Worm (Caenorhabditis elegans) whole organism, late embryonic: ENCODE data around the gene F52G3.8.

Experiments used
- C08G9.2 ChIP-seq: sonication (generic microtip); optimal IDR thresholded peaks from 2 replicates; lab custom pipeline; 2016; ENCODE audit warnings: mild to moderate bottlenecking, missing genetic modification characterization, moderate library complexity, missing compliant biosample characterization
- C38D4.7 ChIP-seq: fragments of 200-800 bp; sonication (Bioruptor generic); optimal IDR thresholded peaks from 2 replicates; lab custom pipeline; 2018; ENCODE audit warnings: mild to moderate bottlenecking, missing genetic modification characterization, moderate library complexity, missing compliant biosample characterization
- F13H6.1 ChIP-seq: sonication (generic microtip); optimal IDR thresholded peaks from 2 replicates; lab custom pipeline; 2016; ENCODE audit warnings: missing genetic modification characterization, missing compliant biosample characterization
- K02D7.2 ChIP-seq: sonication (generic microtip); optimal IDR thresholded peaks from 2 replicates; lab custom pipeline; 2017; ENCODE audit warnings: mild to moderate bottlenecking, missing genetic modification characterization, missing compliant biosample characterization
- K09A11.1 ChIP-seq: sonication (generic microtip); optimal IDR thresholded peaks from 2 replicates; lab custom pipeline; 2017; ENCODE audit warnings: antibody characterized with exemption, mild to moderate bottlenecking, missing genetic modification characterization, missing compliant biosample characterization; ENCODE audit not compliant: insufficient read depth
- Y22D7AL.16 ChIP-seq: sonication (generic microtip); optimal IDR thresholded peaks from 2 replicates; lab custom pipeline; 2016; ENCODE audit warnings: missing genetic modification characterization, missing compliant biosample characterization
- ceh-14 ChIP-seq: sonication (generic microtip); optimal IDR thresholded peaks from 2 replicates; lab custom pipeline; 2016; ENCODE audit warnings: missing genotype, missing genetic modification characterization, missing compliant biosample characterization
- ceh-19 ChIP-seq: fragments of 200-800 bp; sonication (Bioruptor generic); optimal IDR thresholded peaks from 2 replicates; lab custom pipeline; 2018; ENCODE audit warnings: mild to moderate bottlenecking, missing genetic modification characterization, missing compliant biosample characterization
- ceh-2 ChIP-seq: sonication (generic microtip); optimal IDR thresholded peaks from 2 replicates; lab custom pipeline; 2016; ENCODE audit warnings: missing genotype, missing genetic modification characterization, missing compliant biosample characterization
- ceh-22 ChIP-seq: sonication (generic microtip); optimal IDR thresholded peaks from 2 replicates; lab custom pipeline; 2017; ENCODE audit warnings: missing biosample characterization, missing genetic modification characterization
- ceh-30 ChIP-seq: fragments of 150-350 bp; optimal IDR thresholded peaks from 2 replicates; lab custom pipeline; 2014; ENCODE audit warnings: missing biosample characterization, missing genetic modification characterization
- ceh-31 ChIP-seq: sonication (generic microtip); optimal IDR thresholded peaks from 2 replicates; lab custom pipeline; 2016; ENCODE audit warnings: missing genetic modification characterization, missing compliant biosample characterization
- ceh-34 ChIP-seq: sonication (generic microtip); optimal IDR thresholded peaks from 2 replicates; lab custom pipeline; 2016; ENCODE audit warnings: mild to moderate bottlenecking, missing genetic modification characterization, missing compliant biosample characterization
- ceh-45 ChIP-seq: fragments of 200-800 bp; sonication (Bioruptor generic); IDR thresholded peaks from 2 replicates; pipeline ENCODE4 v1.3.6; 2022; ENCODE audit warnings: missing genetic modification reagents, missing genetic modification characterization, missing compliant biosample characterization
- ceh-48 ChIP-seq: sonication (generic microtip); optimal IDR thresholded peaks from 2 replicates; lab custom pipeline; 2016; ENCODE audit warnings: missing genetic modification characterization, inconsistent platforms, missing compliant biosample characterization
- dmd-4 ChIP-seq: sonication (generic microtip); optimal IDR thresholded peaks from 2 replicates; lab custom pipeline; 2016; ENCODE audit warnings: borderline replicate concordance, missing genetic modification characterization, missing compliant biosample characterization
- dve-1 ChIP-seq: sonication (generic microtip); optimal IDR thresholded peaks from 2 replicates; lab custom pipeline; 2017; ENCODE audit warnings: antibody characterized with exemption, mild to moderate bottlenecking, missing genetic modification characterization, missing compliant biosample characterization
- ets-4 ChIP-seq: sonication (generic microtip); optimal IDR thresholded peaks from 2 replicates; lab custom pipeline; 2016; ENCODE audit warnings: missing genetic modification characterization, missing compliant biosample characterization
- eyg-1 ChIP-seq: sonication (generic microtip); optimal IDR thresholded peaks from 2 replicates; lab custom pipeline; 2016; ENCODE audit warnings: missing genotype, missing genetic modification characterization, missing compliant biosample characterization
- fkh-10 ChIP-seq: fragments of 150-350 bp; optimal IDR thresholded peaks from 2 replicates; lab custom pipeline; 2014; ENCODE audit warnings: missing biosample characterization, missing genetic modification reagents, missing genetic modification characterization
- fkh-6 ChIP-seq: sonication (generic microtip); optimal IDR thresholded peaks from 2 replicates; lab custom pipeline; 2016; ENCODE audit warnings: missing genetic modification characterization, missing compliant biosample characterization
- gmeb-2 ChIP-seq: sonication (generic microtip); optimal IDR thresholded peaks from 2 replicates; lab custom pipeline; 2016; ENCODE audit warnings: missing genetic modification characterization, inconsistent platforms, missing compliant biosample characterization
- hlh-30 ChIP-seq: sonication (generic microtip); optimal IDR thresholded peaks from 2 replicates; lab custom pipeline; 2017; ENCODE audit warnings: antibody characterized with exemption, missing genetic modification characterization, missing compliant biosample characterization; ENCODE audit not compliant: insufficient read depth
- hlh-6 ChIP-seq: sonication (generic microtip); optimal IDR thresholded peaks from 2 replicates; lab custom pipeline; 2016; ENCODE audit warnings: missing genotype, missing genetic modification characterization, missing compliant biosample characterization
- hlh-8 ChIP-seq: sonication (generic microtip); optimal IDR thresholded peaks from 2 replicates; lab custom pipeline; 2016; ENCODE audit warnings: missing genotype, missing genetic modification characterization, missing compliant biosample characterization
- lim-6 ChIP-seq: sonication (generic microtip); optimal IDR thresholded peaks from 2 replicates; lab custom pipeline; 2016; ENCODE audit warnings: missing genetic modification characterization, missing compliant biosample characterization
- lin-11 ChIP-seq: fragments of 200-800 bp; sonication (Bioruptor generic); optimal IDR thresholded peaks from 2 replicates; lab custom pipeline; 2018; ENCODE audit warnings: mild to moderate bottlenecking, missing genetic modification characterization, missing compliant biosample characterization
- madf-2 ChIP-seq: sonication (generic microtip); optimal IDR thresholded peaks from 2 replicates; lab custom pipeline; 2017; ENCODE audit warnings: missing genetic modification characterization, missing compliant biosample characterization
- nfya-1 ChIP-seq: sonication (generic microtip); optimal IDR thresholded peaks from 2 replicates; lab custom pipeline; 2017; ENCODE audit warnings: missing genetic modification characterization, mild to moderate bottlenecking, missing compliant biosample characterization, antibody characterized with exemption, moderate library complexity
- nhr-232 ChIP-seq: sonication (generic microtip); optimal IDR thresholded peaks from 2 replicates; lab custom pipeline; 2016; ENCODE audit warnings: missing genetic modification characterization, missing compliant biosample characterization
- odd-2 ChIP-seq: sonication (generic microtip); optimal IDR thresholded peaks from 2 replicates; lab custom pipeline; 2017; ENCODE audit warnings: antibody characterized with exemption, mild to moderate bottlenecking, missing genetic modification characterization, missing compliant biosample characterization
- pax-1 ChIP-seq: fragments of 150-350 bp; optimal IDR thresholded peaks from 2 replicates; lab custom pipeline; 2014; ENCODE audit warnings: missing biosample characterization, missing genetic modification characterization
- pha-4 ChIP-seq: fragments of 150-350 bp; optimal IDR thresholded peaks from 2 replicates; lab custom pipeline; 2018; ENCODE audit warnings: missing biosample characterization, missing genetic modification reagents, missing genetic modification characterization
- ref-2 ChIP-seq: sonication (generic microtip); optimal IDR thresholded peaks from 2 replicates; lab custom pipeline; 2016; ENCODE audit warnings: missing genetic modification characterization, missing compliant biosample characterization
- rnt-1 ChIP-seq: sonication (generic microtip); optimal IDR thresholded peaks from 2 replicates; lab custom pipeline; 2016; ENCODE audit warnings: missing genetic modification characterization, missing compliant biosample characterization
- sox-2 ChIP-seq: fragments of 200-800 bp; sonication (Bioruptor generic); IDR thresholded peaks from 2 replicates; pipeline ENCODE4 v1.3.6; 2022; ENCODE audit warnings: missing genetic modification reagents, missing genetic modification characterization, missing compliant biosample characterization
- syd-9 ChIP-seq: sonication (generic microtip); optimal IDR thresholded peaks from 2 replicates; lab custom pipeline; 2016; ENCODE audit warnings: mild to moderate bottlenecking, missing genetic modification characterization, moderate library complexity, missing compliant biosample characterization
- tbx-2 ChIP-seq: sonication (generic microtip); optimal IDR thresholded peaks from 2 replicates; lab custom pipeline; 2016; ENCODE audit warnings: missing genetic modification characterization, missing compliant biosample characterization
- ttx-3 ChIP-seq: sonication (generic microtip); optimal IDR thresholded peaks from 2 replicates; lab custom pipeline; 2016; ENCODE audit warnings: missing genetic modification reagents, missing genetic modification characterization, missing compliant biosample characterization
- unc-42 ChIP-seq: sonication (generic microtip); optimal IDR thresholded peaks from 2 replicates; lab custom pipeline; 2016; ENCODE audit warnings: missing genotype, missing genetic modification characterization, missing compliant biosample characterization
- unc-55 ChIP-seq: sonication (generic microtip); optimal IDR thresholded peaks from 2 replicates; lab custom pipeline; 2017; ENCODE audit warnings: missing biosample characterization, missing genetic modification reagents, missing genetic modification characterization
- unc-86 ChIP-seq: sonication (generic microtip); optimal IDR thresholded peaks from 2 replicates; lab custom pipeline; 2016; ENCODE audit warnings: missing genetic modification characterization, missing compliant biosample characterization
- zip-5 ChIP-seq: sonication (generic microtip); optimal IDR thresholded peaks from 2 replicates; lab custom pipeline; 2016; ENCODE audit warnings: missing genetic modification characterization, missing compliant biosample characterization
- ztf-16 ChIP-seq: sonication (generic microtip); optimal IDR thresholded peaks from 2 replicates; lab custom pipeline; 2017; ENCODE audit warnings: missing genetic modification characterization, missing compliant biosample characterization

The F52G3.8 gene

ce11 chrX:16961387-16961786 is 8.6 kb upstream of the F52G3.8 start (continued):
- TF ChIP-seq rnt-1 (tag; lab: Kevin White, UChicago) (peak; percentile 82), ceh-22 (peak; percentile 66), ref-2 (peak; percentile 94), K09A11.1 (tag; lab: Kevin White, UChicago) (no peak), sox-2 (GFP tag; lab: Robert Waterston, UW) (0 out of 2 replicates have a peak, but pooled peaks have one; percentile 5), nhr-232 (no peak), tbx-2 (peak; percentile 90), F13H6.1 (tag; lab: Kevin White, UChicago) (peak; percentile 50), hlh-30 (peak; percentile 87), gmeb-2 (tag; lab: Kevin White, UChicago) (peak; percentile 17), ceh-34 (tag; lab: Kevin White, UChicago) (peak; percentile 87), Y22D7AL.16 (tag; lab: Kevin White, UChicago) (no peak), unc-42 (tag; lab: Kevin White, UChicago) (peak; percentile 67), hlh-6 (tag; lab: Kevin White, UChicago) (no peak), unc-86 (tag; lab: Kevin White, UChicago) (no peak), dmd-4 (tag; lab: Kevin White, UChicago) (no peak), ceh-31 (tag; lab: Kevin White, UChicago) (peak; percentile 88), ceh-30 (tag; lab: Kevin White, UChicago) (no peak), ceh-48 (tag; lab: Kevin White, UChicago) (peak; percentile 91)

ce11 chrX:16960346-16960745 is 7.6 kb upstream of the F52G3.8 start:
- no peak for TF ChIP-seq syd-9
- TF ChIP-seq unc-42 (tag; lab: Kevin White, UChicago): peak; percentile 65
- no peak for TF ChIP-seq lin-11 (tag; lab: Kevin White, UChicago)
- no peak for TF ChIP-seq unc-86 (tag; lab: Kevin White, UChicago)
- TF ChIP-seq, all 69 proteins: peak for 1

ce11 chrX:16958015-16958414 is 5.3 kb upstream of the F52G3.8 start:
- TF ChIP-seq fkh-6 (tag; lab: Kevin White, UChicago) (no peak), hlh-8 (no peak), odd-2 (no peak), ceh-45 (no peak), zip-5 (no peak), ref-2 (no peak), madf-2 (no peak), eyg-1 (no peak), dve-1 (tag; lab: Kevin White, UChicago) (no peak), K02D7.2 (tag; lab: Kevin White, UChicago) (no peak), syd-9 (no peak), unc-42 (tag; lab: Kevin White, UChicago) (no peak), C38D4.7 (GFP tag; lab: Kevin White, UChicago) (no peak)

- TF ChIP-seq fkh-10 (GFP tag; lab: Kevin White, UChicago): no peak
- TF ChIP-seq ceh-34 (tag; lab: Kevin White, UChicago): no peak
- no peak for TF ChIP-seq ceh-2
- TF ChIP-seq unc-86 (tag; lab: Kevin White, UChicago): no peak
- TF ChIP-seq madf-2: peak; percentile 37
- TF ChIP-seq K09A11.1 (tag; lab: Kevin White, UChicago): no peak
- no peak for TF ChIP-seq ref-2
- peak; percentile 72 for TF ChIP-seq ceh-19 (GFP tag; lab: Kevin White, UChicago)
- no peak for TF ChIP-seq dve-1 (tag; lab: Kevin White, UChicago)
- TF ChIP-seq Y22D7AL.16 (tag; lab: Kevin White, UChicago): no peak
- no peak for TF ChIP-seq ceh-30 (tag; lab: Kevin White, UChicago)
- no peak for TF ChIP-seq unc-55 (GFP tag; lab: Kevin White, UChicago)
- no peak for TF ChIP-seq unc-42 (tag; lab: Kevin White, UChicago)
- TF ChIP-seq hlh-30: no peak
- TF ChIP-seq C08G9.2: no peak
- no peak for TF ChIP-seq ztf-16 (tag; lab: Kevin White, UChicago)
- no peak for TF ChIP-seq ttx-3 (tag; lab: Kevin White, UChicago)
- no peak for TF ChIP-seq ceh-14 (tag; lab: Kevin White, UChicago)
- TF ChIP-seq nfya-1: no peak
- TF ChIP-seq dmd-4 (tag; lab: Kevin White, UChicago): no peak
- peak; percentile 86 for TF ChIP-seq pax-1 (tag; lab: Kevin White, UChicago)
- TF ChIP-seq lim-6 (tag; lab: Kevin White, UChicago): no peak
- no peak for TF ChIP-seq ets-4 (tag; lab: Kevin White, UChicago)
- peak; percentile 20 for TF ChIP-seq hlh-8
- TF ChIP-seq pha-4: no peak
These were observed 8.5 kb downstream of the F52G3.8 start for ce11 chrX:16943934-16944914.
